Worm (Caenorhabditis elegans) whole organism, midembryonic: Measurements from ENCODE around the gene npax-2.

Experiments
- T22C8.4 ChIP-seq: fragments of 200-800 bp; sonication (Bioruptor generic); IDR thresholded peaks from 2 replicates; pipeline ENCODE4 v1.3.6; 2022; ENCODE audit warnings: missing genetic modification characterization, missing compliant biosample characterization
- cog-1 ChIP-seq: sonication (generic microtip); optimal IDR thresholded peaks from 2 replicates; lab custom pipeline; 2016; ENCODE audit warnings: missing genetic modification characterization, missing compliant biosample characterization
- flt-1 ChIP-seq: fragments of 200-800 bp; sonication (Bioruptor generic); IDR thresholded peaks from 2 replicates; pipeline ENCODE4 v1.3.6; 2022; ENCODE audit warnings: missing genetic modification characterization, missing compliant biosample characterization
- klf-2 ChIP-seq: fragments of 200-800 bp; sonication (Bioruptor generic); conservative IDR thresholded peaks from 2 replicates; pipeline ENCODE4 v1.3.6; 2022; ENCODE audit warnings: missing genetic modification reagents, missing genetic modification characterization, missing compliant biosample characterization
- med-1 ChIP-seq: sonication (generic microtip); optimal IDR thresholded peaks from 2 replicates; lab custom pipeline; 2017; ENCODE audit warnings: missing genetic modification characterization, mild to moderate bottlenecking, missing compliant biosample characterization, antibody characterized with exemption, missing genetic modification reagents; ENCODE audit not compliant: insufficient read depth
- ref-1 ChIP-seq: fragments of 200-800 bp; sonication (Bioruptor generic); conservative IDR thresholded peaks from 2 replicates; pipeline ENCODE4 v1.3.6; 2022; ENCODE audit warnings: missing genetic modification reagents, missing genetic modification characterization, missing compliant biosample characterization
- tab-1 ChIP-seq: fragments of 200-800 bp; sonication (Bioruptor generic); IDR thresholded peaks from 2 replicates; pipeline ENCODE4 v1.3.6; 2022; ENCODE audit warnings: missing genetic modification characterization, missing compliant biosample characterization
- ztf-23 ChIP-seq: fragments of 200-800 bp; sonication (Bioruptor generic); IDR thresholded peaks from 2 replicates; pipeline ENCODE4 v1.3.6; 2022; ENCODE audit warnings: missing genetic modification reagents, missing genetic modification characterization, missing compliant biosample characterization
- ztf-29 ChIP-seq: fragments of 200-800 bp; sonication (Bioruptor generic); IDR thresholded peaks from 2 replicates; pipeline ENCODE4 v1.3.6; 2022; ENCODE audit warnings: missing genetic modification reagents, missing genetic modification characterization, missing compliant biosample characterization

npax-2 gene

DNA sequence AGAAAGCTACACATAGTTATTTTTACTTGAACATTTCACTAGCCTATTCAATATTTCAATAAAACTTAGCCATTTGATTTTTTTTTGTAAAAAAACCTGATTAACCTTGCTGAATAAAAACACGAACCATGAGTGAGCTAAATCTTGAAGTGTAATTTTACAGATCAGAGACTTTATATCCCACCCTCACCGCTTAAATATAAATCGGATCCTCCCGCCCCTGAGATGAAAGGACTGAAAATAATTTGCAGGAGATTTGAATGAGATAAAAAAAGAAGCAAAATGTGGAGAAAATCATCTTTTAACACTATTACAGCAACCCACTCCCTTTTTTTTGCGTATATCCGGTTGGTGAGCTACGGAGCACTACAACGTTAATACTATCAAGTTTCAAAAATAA is at the start of gene npax-2:
npax-2 (minus strand) TSS at position 101 of the 400 bp plus-strand sequence.
- no peak for TF ChIP-seq ztf-23 (GFP tag; lab: Robert Waterston, UW)
- no peak for TF ChIP-seq cog-1 (tag; lab: Kevin White, UChicago)
- no peak for TF ChIP-seq flt-1 (GFP tag; lab: Robert Waterston, UW)
- no peak for TF ChIP-seq ref-1
- no peak for TF ChIP-seq tab-1 (GFP tag; lab: Robert Waterston, UW)
- TF ChIP-seq klf-2 (GFP tag; lab: Robert Waterston, UW): no peak
- no peak for TF ChIP-seq ztf-29 (GFP tag; lab: Robert Waterston, UW)
- no peak for TF ChIP-seq med-1 (GFP tag; lab: Kevin White, UChicago)
- no peak for TF ChIP-seq T22C8.4 (GFP tag; lab: Robert Waterston, UW)

ce11 chrX:2199140-2199539 is 49.2 kb upstream of the npax-2 start, which contains the start of gene T24C12.1:
Gene T24C12.1 (plus strand): TSS chrX:2199440.
- TF ChIP-seq cog-1 (tag; lab: Kevin White, UChicago) (no peak), ref-1 (no peak), T22C8.4 (GFP tag; lab: Robert Waterston, UW) (no peak), klf-2 (GFP tag; lab: Robert Waterston, UW) (no peak), ztf-23 (GFP tag; lab: Robert Waterston, UW) (no peak), flt-1 (GFP tag; lab: Robert Waterston, UW) (no peak), tab-1 (GFP tag; lab: Robert Waterston, UW) (no peak), ztf-29 (GFP tag; lab: Robert Waterston, UW) (no peak), med-1 (GFP tag; lab: Kevin White, UChicago) (no peak)

DNA sequence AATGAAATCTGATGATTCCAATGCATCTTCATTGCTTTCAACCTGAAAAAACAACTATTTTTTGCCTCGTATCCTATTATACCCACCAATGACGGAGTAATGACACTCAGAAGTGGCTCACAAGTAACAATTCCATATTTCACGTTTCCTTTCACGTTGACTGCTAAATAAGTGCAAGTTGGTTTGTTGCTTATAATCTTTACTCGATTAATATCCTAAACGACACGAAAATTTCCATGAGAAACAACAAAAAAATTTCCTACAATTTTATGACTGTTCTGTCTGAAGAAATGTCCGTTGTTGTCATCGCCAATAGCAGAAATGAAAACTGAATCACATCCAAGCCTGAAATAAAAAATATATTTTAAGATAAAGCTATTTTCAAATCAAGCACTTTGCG is 47.5 kb upstream of the npax-2 start:
- TF ChIP-seq ref-1: no peak
- no peak for TF ChIP-seq T22C8.4 (GFP tag; lab: Robert Waterston, UW)
- TF ChIP-seq ztf-23 (GFP tag; lab: Robert Waterston, UW): no peak
- TF ChIP-seq cog-1 (tag; lab: Kevin White, UChicago): no peak
- no peak for TF ChIP-seq tab-1 (GFP tag; lab: Robert Waterston, UW)
- TF ChIP-seq med-1 (GFP tag; lab: Kevin White, UChicago): no peak
- TF ChIP-seq ztf-29 (GFP tag; lab: Robert Waterston, UW): no peak

DNA sequence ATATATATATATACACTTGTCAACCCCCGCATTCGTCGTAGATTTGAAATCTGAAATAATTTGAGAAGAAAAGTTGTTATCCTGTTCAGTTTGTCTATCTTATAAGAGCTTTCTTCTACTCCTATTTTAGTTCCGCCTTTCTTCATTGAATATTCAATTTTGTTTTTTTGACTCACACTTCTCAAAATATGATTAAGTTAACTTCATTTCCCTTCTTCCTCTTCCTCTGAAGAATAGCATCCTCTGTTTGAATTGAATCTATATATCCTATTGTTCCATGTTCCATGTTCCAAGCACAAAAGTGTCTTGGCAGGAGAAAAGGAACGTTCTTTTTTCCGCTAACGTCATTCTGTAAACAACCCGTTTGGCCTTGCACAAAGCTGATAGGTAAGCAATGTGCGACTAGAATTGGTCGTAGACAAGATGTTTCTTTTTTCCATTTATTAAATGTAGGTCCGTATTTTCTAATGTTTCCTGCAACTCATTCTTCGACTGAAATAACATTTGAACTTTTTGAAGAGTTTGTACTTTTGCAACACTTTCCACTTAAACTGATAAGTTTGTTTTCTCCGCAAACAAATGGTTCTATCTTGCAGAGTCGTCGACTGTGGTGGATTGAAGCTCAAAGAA is 42.1 kb upstream of the npax-2 start, which contains the start of gene gap-1:
gap-1 (plus strand) TSS at position 580 of the 630 bp plus-strand sequence.
- no peak for TF ChIP-seq med-1 (GFP tag; lab: Kevin White, UChicago)

DNA sequence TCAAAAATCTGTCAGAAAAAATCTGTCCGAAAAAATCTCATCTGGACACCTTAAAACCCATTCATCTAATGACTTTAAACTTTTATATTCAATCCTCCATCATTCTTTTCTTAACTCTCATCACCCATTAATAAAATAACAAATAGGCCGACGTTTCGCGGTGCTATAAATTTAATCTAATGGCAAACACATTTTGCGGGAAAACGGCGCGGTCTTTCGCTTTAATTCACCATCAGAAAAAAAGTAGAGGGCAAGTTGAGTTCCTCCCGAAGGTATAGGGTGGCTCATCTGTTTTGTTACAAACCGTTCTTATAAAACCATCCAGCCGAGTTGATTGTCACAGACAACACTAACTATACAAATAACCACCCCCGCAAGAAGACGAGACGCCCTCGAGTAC is 40.8 kb upstream of the npax-2 start:
- TF ChIP-seq T22C8.4 (GFP tag; lab: Robert Waterston, UW) (no peak), med-1 (GFP tag; lab: Kevin White, UChicago) (no peak)

DNA sequence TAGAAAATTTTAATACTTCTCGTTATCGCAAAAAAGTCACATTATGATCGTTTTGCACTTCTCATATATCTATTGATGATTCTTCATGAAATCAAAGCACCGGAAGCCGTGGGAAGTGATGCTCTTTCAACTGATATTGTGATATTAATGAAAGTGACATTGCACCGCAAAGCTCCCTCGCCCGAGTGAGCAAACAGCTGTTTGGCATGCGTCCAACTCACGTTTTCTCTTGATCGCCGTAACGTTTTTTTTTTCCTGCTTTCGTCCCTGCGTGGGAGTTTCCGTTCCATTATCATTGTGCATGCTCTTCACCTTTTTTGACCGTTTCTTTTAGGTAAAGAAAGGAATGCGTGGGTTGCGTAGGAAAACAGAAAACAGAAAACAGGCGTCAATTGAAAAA is 39.0 kb upstream of the npax-2 start:
- no peak for TF ChIP-seq flt-1 (GFP tag; lab: Robert Waterston, UW)
- no peak for TF ChIP-seq T22C8.4 (GFP tag; lab: Robert Waterston, UW)
- no peak for TF ChIP-seq ref-1
- no peak for TF ChIP-seq klf-2 (GFP tag; lab: Robert Waterston, UW)
- no peak for TF ChIP-seq cog-1 (tag; lab: Kevin White, UChicago)
- no peak for TF ChIP-seq ztf-23 (GFP tag; lab: Robert Waterston, UW)
- no peak for TF ChIP-seq ztf-29 (GFP tag; lab: Robert Waterston, UW)
- TF ChIP-seq med-1 (GFP tag; lab: Kevin White, UChicago): no peak
- no peak for TF ChIP-seq tab-1 (GFP tag; lab: Robert Waterston, UW)

DNA sequence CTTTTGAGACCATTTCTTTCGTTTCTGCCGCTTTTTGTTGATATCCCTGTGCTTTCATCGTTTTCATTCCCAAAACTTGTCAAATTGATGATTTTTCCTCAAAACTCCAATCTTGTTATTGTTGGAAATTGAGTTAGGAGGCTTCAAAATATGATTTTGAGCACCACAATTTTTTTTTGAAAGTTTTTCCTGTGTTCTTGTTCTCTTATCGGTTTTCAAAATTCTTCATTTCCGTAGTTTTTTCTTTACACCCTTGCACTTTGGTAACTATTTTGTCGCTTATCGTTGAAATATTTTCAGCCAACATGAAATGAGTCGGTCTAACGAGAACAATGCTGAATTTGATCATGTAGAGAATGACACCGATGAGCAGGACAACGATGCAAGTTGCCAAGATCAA is 30.7 kb upstream of the npax-2 start, which contains the start of gene F48B9.1:
F48B9.1 (plus strand) TSS at position 301 of the 400 bp plus-strand sequence.
- TF ChIP-seq T22C8.4 (GFP tag; lab: Robert Waterston, UW) (no peak), klf-2 (GFP tag; lab: Robert Waterston, UW) (no peak), tab-1 (GFP tag; lab: Robert Waterston, UW) (no peak), ztf-23 (GFP tag; lab: Robert Waterston, UW) (no peak), ztf-29 (GFP tag; lab: Robert Waterston, UW) (no peak), med-1 (GFP tag; lab: Kevin White, UChicago) (no peak), cog-1 (tag; lab: Kevin White, UChicago) (no peak), ref-1 (no peak), flt-1 (GFP tag; lab: Robert Waterston, UW) (no peak)

ce11 chrX:2178410-2178944 is 28.6 kb upstream of the npax-2 start:
- TF ChIP-seq flt-1 (GFP tag; lab: Robert Waterston, UW) (no peak), ref-1 (no peak), ztf-29 (GFP tag; lab: Robert Waterston, UW) (no peak)

- TF ChIP-seq cog-1 (tag; lab: Kevin White, UChicago) (no peak), ref-1 (no peak), tab-1 (GFP tag; lab: Robert Waterston, UW) (no peak), flt-1 (GFP tag; lab: Robert Waterston, UW) (no peak), med-1 (GFP tag; lab: Kevin White, UChicago) (no peak), ztf-23 (GFP tag; lab: Robert Waterston, UW) (no peak), T22C8.4 (GFP tag; lab: Robert Waterston, UW) (no peak), klf-2 (GFP tag; lab: Robert Waterston, UW) (no peak), ztf-29 (GFP tag; lab: Robert Waterston, UW) (no peak)
Measured at ce11 chrX:2177731-2178326, 27.9 kb upstream of the npax-2 start.
